Worm (Caenorhabditis elegans): ENCODE results near the gene Y54F10AM.8.
"Not testable (repeated sequence)": the region's sequence is repeated elsewhere in the genome, so short reads cannot be mapped to it uniquely, and the experiment has no call there.

Y54F10AM.8 gene

DNA sequence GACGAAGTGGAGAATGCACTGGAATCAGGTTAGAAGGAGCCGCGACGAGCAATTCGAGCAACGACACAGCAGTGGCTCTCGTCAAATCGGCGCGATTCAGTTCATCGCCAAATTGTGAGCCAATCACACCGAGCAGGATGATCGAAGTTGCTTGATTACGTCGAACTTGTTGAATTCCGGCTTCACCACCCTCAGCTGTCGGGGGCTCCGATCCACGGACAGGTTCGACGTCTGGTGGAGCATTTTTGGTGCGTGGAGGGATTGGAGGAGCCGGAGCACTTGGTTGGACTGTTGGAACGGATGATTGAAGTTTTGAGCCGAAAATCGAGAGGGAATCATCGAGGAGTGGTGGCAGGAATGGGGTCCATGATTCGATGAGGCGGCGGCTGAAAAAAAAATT, 7.7 kb upstream of the Y54F10AM.8 start:
- TF ChIP-seq fkh-10 (GFP tag; optimal IDR thresholded peaks at IDR 0.05) (no peak), pqm-1 (tag; optimal IDR thresholded peaks at IDR 0.05) (no peak), unc-55 (GFP tag; optimal IDR thresholded peaks at IDR 0.05) (no peak), nhr-11 (tag; optimal IDR thresholded peaks at IDR 0.05) (no peak), ets-4 (tag; optimal IDR thresholded peaks at IDR 0.05) (no peak), nhr-232 (tag; optimal IDR thresholded peaks at IDR 0.05) (no peak), hlh-13 (GFP tag; optimal IDR thresholded peaks at IDR 0.05) (no peak), T23F11.4 (GFP tag; optimal IDR thresholded peaks at IDR 0.05) (no peak), tbx-7 (tag; optimal IDR thresholded peaks at IDR 0.05) (no peak), ceh-34 (tag; optimal IDR thresholded peaks at IDR 0.05) (no peak), ceh-9 (tag; optimal IDR thresholded peaks at IDR 0.05) (no peak), ceh-48 (tag; optimal IDR thresholded peaks at IDR 0.05) (no peak), npax-4 (tag; optimal IDR thresholded peaks at IDR 0.05) (no peak), K09A11.1 (tag; optimal IDR thresholded peaks at IDR 0.05; ENCODE audit: insufficient read depth) (no peak), ceh-30 (tag; optimal IDR thresholded peaks at IDR 0.05) (no peak), pat-9 (tag; optimal IDR thresholded peaks at IDR 0.05) (no peak), rnt-1 (tag; optimal IDR thresholded peaks at IDR 0.05) (no peak), tbx-2 (tag; optimal IDR thresholded peaks at IDR 0.05) (no peak), ahr-1 (tag; optimal IDR thresholded peaks at IDR 0.05) (no peak), unc-3 (GFP tag; conservative IDR thresholded peaks at IDR 0.05) (no peak), unc-3 (tag; optimal IDR thresholded peaks at IDR 0.05) (no peak)

DNA sequence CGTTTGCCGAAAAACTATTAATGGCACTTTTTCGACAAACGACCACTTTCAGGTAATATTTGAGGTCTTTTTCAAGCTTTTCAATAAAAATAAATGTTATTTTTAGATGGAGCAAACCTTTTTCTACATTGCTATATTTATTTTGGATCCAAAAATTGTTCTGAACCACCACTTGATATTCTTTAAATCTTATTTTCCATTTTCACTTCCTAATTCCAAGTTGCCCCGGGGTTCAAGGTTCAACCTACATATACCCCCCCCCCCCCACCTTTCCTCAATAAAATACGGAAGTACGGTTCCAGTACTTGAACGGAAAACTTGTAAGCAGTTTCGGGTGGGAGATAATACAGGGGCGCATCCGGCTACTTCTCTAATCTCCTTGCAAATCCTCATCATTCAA, 746 bp upstream of the Y54F10AM.8 start, which contains the start of gene Y54F10AM.6:
Gene Y54F10AM.6, plus strand, starts transcription at position 301 of the 400 bp plus-strand sequence.
- TF ChIP-seq hlh-6 (tag; optimal IDR thresholded peaks at IDR 0.05) = no peak
- TF ChIP-seq nhr-11 (tag; optimal IDR thresholded peaks at IDR 0.05) = no peak
- no peak for TF ChIP-seq dmd-4 (tag; optimal IDR thresholded peaks at IDR 0.05; ENCODE audit: borderline replicate concordance)
- TF ChIP-seq elt-2 (tag; optimal IDR thresholded peaks at IDR 0.05) = no peak
- no peak for TF ChIP-seq ceh-22 (tag; optimal IDR thresholded peaks at IDR 0.05)
- no peak for TF ChIP-seq Y22D7AL.16 (tag; optimal IDR thresholded peaks at IDR 0.05)
- no peak for TF ChIP-seq pag-3 (tag; optimal IDR thresholded peaks at IDR 0.05; ENCODE audit: borderline replicate concordance)
- no peak for TF ChIP-seq fkh-6 (tag; optimal IDR thresholded peaks at IDR 0.05)
- no peak for TF ChIP-seq pax-1 (tag; optimal IDR thresholded peaks at IDR 0.05)
- no peak for TF ChIP-seq T23F11.4 (GFP tag; optimal IDR thresholded peaks at IDR 0.05)
- TF ChIP-seq ceh-14 (tag; optimal IDR thresholded peaks at IDR 0.05) = no peak
- no peak for TF ChIP-seq pha-4 (tag; optimal IDR thresholded peaks at IDR 0.05)
- TF ChIP-seq hlh-30 (tag; optimal IDR thresholded peaks at IDR 0.05; ENCODE audit: insufficient read depth) = no peak
- no peak for TF ChIP-seq unc-86 (tag; optimal IDR thresholded peaks at IDR 0.05)
- no peak for TF ChIP-seq ceh-2 (tag; optimal IDR thresholded peaks at IDR 0.05)
- no peak for TF ChIP-seq ceh-18 (tag; optimal IDR thresholded peaks at IDR 0.05)
- TF ChIP-seq C08G9.2 (tag; optimal IDR thresholded peaks at IDR 0.05) = no peak
- no peak for TF ChIP-seq ceh-9 (tag; optimal IDR thresholded peaks at IDR 0.05)
- TF ChIP-seq ceh-31 (tag; optimal IDR thresholded peaks at IDR 0.05) = no peak
- no peak for TF ChIP-seq pqm-1 (tag; optimal IDR thresholded peaks at IDR 0.05)

DNA sequence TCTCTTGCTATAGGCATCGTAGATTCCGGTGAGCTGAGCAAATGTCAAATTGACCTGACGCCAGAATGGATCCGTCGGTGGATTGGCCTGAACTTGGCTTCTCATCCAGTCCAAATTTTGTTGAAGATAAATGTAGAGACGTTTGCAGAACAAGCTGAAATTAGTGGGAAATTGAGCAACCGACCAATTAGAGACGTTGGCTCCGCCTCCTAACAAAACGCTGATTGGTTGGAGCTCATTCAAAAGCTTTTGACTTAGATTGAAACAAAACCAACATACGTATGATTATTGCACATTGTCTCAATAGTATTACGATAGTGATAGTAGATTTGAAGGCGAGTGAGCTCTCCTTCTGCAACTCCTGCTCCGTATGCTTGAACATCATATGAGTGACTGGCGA, 1.3 kb downstream of the Y54F10AM.8 start:
- TF ChIP-seq nfya-1 (tag; optimal IDR thresholded peaks at IDR 0.05) = peak; percentile 14
- TF ChIP-seq unc-86 (tag; optimal IDR thresholded peaks at IDR 0.05) = no peak

DNA sequence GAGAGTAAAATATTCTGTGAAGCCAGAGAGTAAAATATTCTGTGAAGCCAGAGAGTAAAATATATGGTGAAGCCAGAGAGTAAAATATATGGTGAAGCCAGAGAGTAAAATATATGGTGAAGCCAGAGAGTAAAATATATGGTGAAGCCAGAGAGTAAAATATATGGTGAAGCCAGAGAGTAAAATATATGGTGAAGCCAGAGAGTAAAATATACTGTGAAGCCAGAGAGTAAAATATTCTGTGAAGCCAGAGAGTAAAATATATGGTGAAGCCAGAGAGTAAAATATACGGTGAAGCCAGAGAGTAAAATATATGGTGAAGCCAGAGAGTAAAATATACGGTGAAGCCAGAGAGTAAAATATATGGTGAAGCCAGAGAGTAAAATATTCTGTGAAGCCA, 8.5 kb downstream of the Y54F10AM.8 start:
- TF ChIP-seq ceh-45 (GFP tag; IDR thresholded peaks at IDR 0.05) (peak; percentile 91), sox-2 (GFP tag; IDR thresholded peaks at IDR 0.05) (peak; percentile 71), unc-3 (GFP tag; conservative IDR thresholded peaks at IDR 0.05) (peak; percentile 98)
- TF ChIP-seq unc-3 (tag; optimal IDR thresholded peaks at IDR 0.05) = not testable (repeated sequence)

Data from whole organism, late embryonic.